Worm (Caenorhabditis elegans) whole organism, L2 larva: ENCODE measurements around the gene hxk-3.

Experiments
- Y55F3AM.14 ChIP-seq: fragments of 200-800 bp; sonication (Bioruptor generic); optimal IDR thresholded peaks from 2 replicates; lab custom pipeline; 2018; ENCODE audit warnings: mild to moderate bottlenecking, missing genetic modification characterization, missing compliant biosample characterization
- ama-1 ChIP-seq: fragments of 150-350 bp; optimal IDR thresholded peaks from 2 replicates; lab custom pipeline; 2018; ENCODE audit warnings: inconsistent platforms
- elt-1 ChIP-seq: fragments of 150-350 bp; optimal IDR thresholded peaks from 2 replicates; lab custom pipeline; 2014; ENCODE audit warnings: missing biosample characterization, missing genetic modification characterization
- lin-39 ChIP-seq: fragments of 150-350 bp; optimal IDR thresholded peaks from 2 replicates; lab custom pipeline; 2014; ENCODE audit warnings: missing biosample characterization, missing genetic modification reagents, missing genetic modification characterization
- lsy-2 ChIP-seq, 2 experiments: fragments of 150-350 bp in 1 of 2; sonication (generic microtip) in 1 of 2; optimal IDR thresholded peaks; 2 replicates each; lab custom pipeline; 2014 to 2017; ENCODE audit warnings: missing biosample characterization in 2 of 2, missing genetic modification characterization in 2 of 2

- TF ChIP-seq lsy-2 (tag; optimal IDR thresholded peaks at IDR 0.05; lab: Kevin White, UChicago) = no peak
- no peak for TF ChIP-seq lin-39 (tag; lab: Kevin White, UChicago)
- TF ChIP-seq elt-1 = no peak
- TF ChIP-seq Y55F3AM.14 (GFP tag; lab: Kevin White, UChicago) = no peak
- peak; percentile 75 for TF ChIP-seq ama-1
These were observed 52.0 kb downstream of the hxk-3 start for ce11 chrIV:1549095-1550093.
